Worm (Caenorhabditis elegans) whole organism, L2 larva: Measurements from ENCODE around the gene pepm-1.
A peak's percentile ranks its signal among the peaks of the same experiment; 100 is the strongest.

Experiments
- C34F6.9 ChIP-seq: fragments of 150-350 bp; optimal IDR thresholded peaks from 2 replicates; lab custom pipeline; 2014; ENCODE audit warnings: missing biosample characterization, missing genetic modification characterization
- R02D3.7 ChIP-seq: fragments of 150-350 bp; optimal IDR thresholded peaks from 2 replicates; lab custom pipeline; 2014; ENCODE audit warnings: missing biosample characterization, missing genetic modification characterization
- Y55F3AM.14 ChIP-seq: fragments of 200-800 bp; sonication (Bioruptor generic); optimal IDR thresholded peaks from 2 replicates; lab custom pipeline; 2018; ENCODE audit warnings: mild to moderate bottlenecking, missing genetic modification characterization, missing compliant biosample characterization
- ZK546.5 ChIP-seq: sonication (generic microtip); optimal IDR thresholded peaks from 2 replicates; lab custom pipeline; 2017; ENCODE audit warnings: missing biosample characterization, missing genetic modification characterization
- alr-1 ChIP-seq: fragments of 150-350 bp; optimal IDR thresholded peaks from 2 replicates; lab custom pipeline; 2014; ENCODE audit warnings: missing biosample characterization, missing genetic modification characterization
- aly-2 ChIP-seq: fragments of 150-350 bp; optimal IDR thresholded peaks from 2 replicates; lab custom pipeline; 2014; ENCODE audit warnings: missing biosample characterization, missing genetic modification characterization
- ama-1 ChIP-seq: fragments of 150-350 bp; optimal IDR thresholded peaks from 2 replicates; lab custom pipeline; 2018; ENCODE audit warnings: inconsistent platforms
- blmp-1 ChIP-seq: sonication (generic microtip); optimal IDR thresholded peaks from 2 replicates; lab custom pipeline; 2017; ENCODE audit warnings: missing genetic modification characterization, mild to moderate bottlenecking, missing compliant biosample characterization, antibody characterized with exemption, moderate library complexity; ENCODE audit not compliant: insufficient read depth
- ceh-16 ChIP-seq: fragments of 150-350 bp; optimal IDR thresholded peaks from 2 replicates; lab custom pipeline; 2014; ENCODE audit warnings: missing biosample characterization, missing genetic modification characterization
- ceh-82 ChIP-seq: fragments of 150-350 bp; optimal IDR thresholded peaks from 2 replicates; lab custom pipeline; 2014; ENCODE audit warnings: missing biosample characterization, missing genetic modification characterization
- crh-2 ChIP-seq: sonication (generic microtip); optimal IDR thresholded peaks from 2 replicates; lab custom pipeline; 2017; ENCODE audit warnings: missing biosample characterization, missing genetic modification characterization
- egl-27 ChIP-seq: sonication (generic microtip); optimal IDR thresholded peaks from 3 replicates; lab custom pipeline; 2017; ENCODE audit warnings: missing biosample characterization, missing genetic modification reagents, missing genetic modification characterization
- elt-1 ChIP-seq: fragments of 150-350 bp; optimal IDR thresholded peaks from 2 replicates; lab custom pipeline; 2014; ENCODE audit warnings: missing biosample characterization, missing genetic modification characterization
- fos-1 ChIP-seq: fragments of 150-350 bp; optimal IDR thresholded peaks from 2 replicates; lab custom pipeline; 2014; ENCODE audit warnings: missing biosample characterization, missing genetic modification characterization
- gmeb-1 ChIP-seq: fragments of 150-350 bp; optimal IDR thresholded peaks from 2 replicates; lab custom pipeline; 2014; ENCODE audit warnings: missing biosample characterization, missing genetic modification characterization
- lin-11 ChIP-seq: fragments of 150-350 bp; sonication (generic microtip); optimal IDR thresholded peaks from 2 replicates; lab custom pipeline; 2014; ENCODE audit warnings: missing biosample characterization, missing genetic modification characterization, inconsistent platforms, mixed read lengths
- lin-13 ChIP-seq: fragments of 150-350 bp; optimal IDR thresholded peaks from 2 replicates; lab custom pipeline; 2014; ENCODE audit warnings: missing biosample characterization, missing genetic modification reagents, missing genetic modification characterization
- lin-39 ChIP-seq: fragments of 150-350 bp; optimal IDR thresholded peaks from 2 replicates; lab custom pipeline; 2014; ENCODE audit warnings: missing biosample characterization, missing genetic modification reagents, missing genetic modification characterization
- lsy-2 ChIP-seq, 2 experiments: fragments of 150-350 bp in 1 of 2; sonication (generic microtip) in 1 of 2; optimal IDR thresholded peaks; 2 replicates each; lab custom pipeline; 2014 to 2017; ENCODE audit warnings: missing biosample characterization in 2 of 2, missing genetic modification characterization in 2 of 2
- mab-5 ChIP-seq: fragments of 150-350 bp; optimal IDR thresholded peaks from 2 replicates; lab custom pipeline; 2014; ENCODE audit warnings: missing biosample characterization, missing genetic modification characterization
- mbf-1 ChIP-seq: sonication (generic microtip); optimal IDR thresholded peaks from 2 replicates; lab custom pipeline; 2017; ENCODE audit warnings: missing biosample characterization, missing genetic modification characterization
- nhr-10 ChIP-seq: sonication (generic microtip); optimal IDR thresholded peaks from 2 replicates; lab custom pipeline; 2017; ENCODE audit warnings: missing biosample characterization, missing genetic modification characterization
- nhr-11 ChIP-seq: fragments of 150-350 bp; optimal IDR thresholded peaks from 2 replicates; lab custom pipeline; 2014; ENCODE audit warnings: missing biosample characterization, missing genetic modification characterization
- nhr-12 ChIP-seq: fragments of 150-350 bp; optimal IDR thresholded peaks from 2 replicates; lab custom pipeline; 2014; ENCODE audit warnings: missing biosample characterization, missing genetic modification characterization
- nhr-129 ChIP-seq: fragments of 150-350 bp; optimal IDR thresholded peaks from 2 replicates; lab custom pipeline; 2014; ENCODE audit warnings: missing biosample characterization, missing genetic modification characterization
- nhr-21 ChIP-seq: fragments of 150-350 bp; optimal IDR thresholded peaks from 2 replicates; lab custom pipeline; 2014; ENCODE audit warnings: missing biosample characterization, missing genetic modification characterization
- nhr-23 ChIP-seq: fragments of 150-350 bp; optimal IDR thresholded peaks from 2 replicates; lab custom pipeline; 2014; ENCODE audit warnings: missing biosample characterization, missing genetic modification reagents, missing genetic modification characterization
- nhr-237 ChIP-seq: fragments of 150-350 bp; optimal IDR thresholded peaks from 2 replicates; lab custom pipeline; 2014; ENCODE audit warnings: missing biosample characterization, missing genetic modification characterization
- nhr-25 ChIP-seq: fragments of 150-350 bp; sonication (generic microtip); optimal IDR thresholded peaks from 3 replicates; lab custom pipeline; 2014; ENCODE audit warnings: missing biosample characterization, missing genetic modification characterization
- nhr-6 ChIP-seq: fragments of 150-350 bp; optimal IDR thresholded peaks from 2 replicates; lab custom pipeline; 2014; ENCODE audit warnings: missing biosample characterization, missing genetic modification characterization
- nhr-77 ChIP-seq: fragments of 150-350 bp; optimal IDR thresholded peaks from 2 replicates; lab custom pipeline; 2014; ENCODE audit warnings: missing biosample characterization, missing genetic modification characterization
- peb-1 ChIP-seq: fragments of 150-350 bp; optimal IDR thresholded peaks from 2 replicates; lab custom pipeline; 2014; ENCODE audit warnings: missing biosample characterization, missing genetic modification characterization
- sem-4 ChIP-seq: fragments of 150-350 bp; optimal IDR thresholded peaks from 2 replicates; lab custom pipeline; 2014; ENCODE audit warnings: missing biosample characterization, missing genetic modification reagents, missing genetic modification characterization
- skn-1 ChIP-seq: sonication (generic microtip); optimal IDR thresholded peaks from 2 replicates; lab custom pipeline; 2017; ENCODE audit warnings: missing biosample characterization, missing genetic modification characterization
- sma-3 ChIP-seq: sonication (generic microtip); optimal IDR thresholded peaks from 2 replicates; lab custom pipeline; 2016; ENCODE audit warnings: missing genetic modification reagents, missing genetic modification characterization, missing compliant biosample characterization
- sma-9 ChIP-seq, 2 experiments: fragments of 150-350 bp in 1 of 2; sonication (generic microtip) in 1 of 2; optimal IDR thresholded peaks; 2 replicates each; lab custom pipeline; 2014 to 2016; ENCODE audit warnings: missing genetic modification characterization in 2 of 2, mild to moderate bottlenecking in 1 of 2, missing biosample characterization in 1 of 2, missing compliant biosample characterization in 1 of 2, missing genetic modification reagents in 1 of 2, moderate library complexity in 1 of 2
- unc-39 ChIP-seq: fragments of 150-350 bp; optimal IDR thresholded peaks from 2 replicates; lab custom pipeline; 2014; ENCODE audit warnings: missing biosample characterization, missing genetic modification characterization
- unc-55 ChIP-seq: fragments of 150-350 bp; sonication (generic microtip); optimal IDR thresholded peaks from 3 replicates; lab custom pipeline; 2014; ENCODE audit warnings: missing biosample characterization, missing genetic modification reagents, missing genetic modification characterization
- unc-62 ChIP-seq: fragments of 150-350 bp; optimal IDR thresholded peaks from 2 replicates; lab custom pipeline; 2014; ENCODE audit warnings: missing biosample characterization, missing genetic modification reagents, missing genetic modification characterization
- zag-1 ChIP-seq: fragments of 150-350 bp; optimal IDR thresholded peaks from 2 replicates; lab custom pipeline; 2014; ENCODE audit warnings: missing biosample characterization, missing genetic modification characterization
- ztf-1 ChIP-seq: fragments of 200-800 bp; sonication (Bioruptor generic); conservative IDR thresholded peaks from 2 replicates; pipeline ENCODE4 v1.3.6; 2022; ENCODE audit warnings: missing genetic modification characterization, missing compliant biosample characterization
- ztf-11 ChIP-seq: sonication (generic microtip); optimal IDR thresholded peaks from 2 replicates; lab custom pipeline; 2017; ENCODE audit warnings: missing biosample characterization, missing genetic modification characterization
- ztf-4 ChIP-seq: fragments of 150-350 bp; optimal IDR thresholded peaks from 2 replicates; lab custom pipeline; 2014; ENCODE audit warnings: missing biosample characterization, missing genetic modification characterization

pepm-1 gene

DNA sequence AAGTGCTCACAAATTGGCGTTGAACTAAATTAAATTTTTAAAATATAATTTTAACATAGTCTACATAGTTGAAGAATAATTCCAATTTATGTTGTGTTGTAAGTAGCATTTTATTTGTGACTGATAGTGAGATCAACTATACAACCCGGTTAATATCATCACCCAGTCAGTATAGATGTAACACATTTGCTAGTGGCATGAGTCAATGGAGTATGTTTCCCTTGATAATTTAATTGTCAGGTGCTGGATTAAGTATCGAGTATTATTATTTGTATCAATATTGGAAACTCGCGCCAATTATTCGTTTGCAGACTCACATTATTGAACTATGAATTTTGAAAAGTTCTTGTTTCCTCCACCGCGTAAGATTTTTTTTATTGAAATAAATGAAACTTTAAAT is 6.0 kb downstream of the pepm-1 start, which contains the start of gene srm-5:
TSS of gene srm-5 (plus strand) at position 301 of the 400 bp plus-strand sequence.
- no peak for TF ChIP-seq lsy-2 (tag; optimal IDR thresholded peaks at IDR 0.05; lab: Kevin White, UChicago)
- TF ChIP-seq Y55F3AM.14, result no peak
- no peak for TF ChIP-seq zag-1 (tag; lab: Kevin White, UChicago)
- no peak for TF ChIP-seq nhr-10 (tag; lab: Kevin White, UChicago)
- TF ChIP-seq R02D3.7 (tag; lab: Kevin White, UChicago), result no peak
- no peak for TF ChIP-seq blmp-1 (tag; lab: Kevin White, UChicago)
- no peak for TF ChIP-seq crh-2
- no peak for TF ChIP-seq nhr-6 (tag; lab: Kevin White, UChicago)
- TF ChIP-seq unc-62 (GFP tag; lab: Kevin White, UChicago), result no peak

DNA sequence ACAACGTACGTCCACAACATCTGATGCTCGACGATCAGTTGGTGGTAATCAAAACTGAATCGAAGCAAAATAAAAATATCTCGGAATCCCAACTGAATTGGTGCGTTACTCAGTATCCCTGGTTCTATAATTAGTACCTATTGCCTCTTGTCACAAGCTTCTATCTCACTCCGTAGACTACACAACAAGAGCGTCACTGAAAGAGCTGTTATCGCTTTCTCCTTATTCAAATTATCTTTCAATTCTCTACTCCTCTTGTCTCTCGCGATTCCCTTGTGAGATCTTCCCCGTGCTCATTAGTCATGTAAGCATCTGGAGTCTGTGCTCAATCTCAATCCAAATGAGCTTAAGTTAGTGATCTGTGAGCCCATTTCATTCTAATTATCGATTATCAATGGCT is 7.7 kb downstream of the pepm-1 start, which contains the start of gene srm-6:
TSS of gene srm-6 (plus strand) at position 301 of the 400 bp plus-strand sequence.
- TF ChIP-seq nhr-129 (tag; lab: Kevin White, UChicago), result no peak
- no peak for TF ChIP-seq egl-27
- TF ChIP-seq sma-3, result no peak
- no peak for TF ChIP-seq sem-4 (tag; lab: Kevin White, UChicago)
- no peak for TF ChIP-seq ztf-1
- no peak for TF ChIP-seq lin-11
- no peak for TF ChIP-seq aly-2 (tag; lab: Kevin White, UChicago)
- TF ChIP-seq skn-1 (tag; lab: Kevin White, UChicago), result no peak
- TF ChIP-seq nhr-25 (tag; lab: Kevin White, UChicago), result no peak
- TF ChIP-seq C34F6.9 (tag; lab: Kevin White, UChicago), result no peak
- TF ChIP-seq blmp-1 (tag; lab: Kevin White, UChicago), result no peak
- no peak for TF ChIP-seq nhr-77
- TF ChIP-seq nhr-6 (tag; lab: Kevin White, UChicago), result no peak
- TF ChIP-seq ama-1 (lab: Kevin White, UChicago), result no peak
- no peak for TF ChIP-seq nhr-10 (tag; lab: Kevin White, UChicago)
- TF ChIP-seq nhr-21 (tag; lab: Kevin White, UChicago), result no peak
- TF ChIP-seq unc-55, result no peak
- TF ChIP-seq lsy-2 (tag; optimal IDR thresholded peaks at IDR 0.05; lab: Kevin White, UChicago), result no peak

DNA sequence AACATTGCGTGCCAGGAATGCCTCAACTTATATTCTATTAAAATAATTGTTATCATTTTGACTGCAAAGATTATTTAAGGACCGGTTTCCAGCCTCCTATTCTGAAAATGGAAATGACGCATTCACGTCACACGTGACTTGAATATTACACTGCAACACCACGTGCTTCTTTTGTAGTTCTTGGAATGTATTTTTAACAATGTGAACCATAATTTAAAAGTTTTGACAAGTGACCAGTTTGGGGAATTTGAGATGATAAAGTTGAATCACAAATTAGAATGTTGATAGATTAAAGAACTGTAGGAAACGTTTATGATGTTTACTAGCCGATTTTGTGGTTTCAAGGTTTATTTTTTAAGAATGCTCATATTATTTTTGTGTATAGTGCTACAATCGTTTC is 12.8 kb downstream of the pepm-1 start, which contains the start of gene F47B8.10:
TSS of gene F47B8.10 (plus strand) at position 301 of the 400 bp plus-strand sequence.
- TF ChIP-seq R02D3.7 (tag; lab: Kevin White, UChicago) (no peak), unc-39 (tag; lab: Kevin White, UChicago) (no peak), mbf-1 (no peak), ztf-11 (tag; lab: Kevin White, UChicago) (no peak), peb-1 (no peak), sma-9 (GFP tag; optimal IDR thresholded peaks at IDR 0.05; lab: Kevin White, UChicago) (no peak), sma-9 (tag; optimal IDR thresholded peaks at IDR 0.05; lab: Kevin White, UChicago) (no peak), ztf-1 (no peak), ztf-4 (tag; lab: Kevin White, UChicago) (no peak), nhr-12 (tag; lab: Kevin White, UChicago) (no peak), nhr-237 (tag; lab: Kevin White, UChicago) (no peak), sma-3 (no peak), lin-13 (GFP tag; lab: Kevin White, UChicago) (no peak), elt-1 (no peak), nhr-23 (tag; lab: Kevin White, UChicago) (no peak), ceh-16 (tag; lab: Kevin White, UChicago) (no peak), ZK546.5 (tag; lab: Kevin White, UChicago) (no peak)
- TF ChIP-seq, all 48 proteins: peak for 0

DNA sequence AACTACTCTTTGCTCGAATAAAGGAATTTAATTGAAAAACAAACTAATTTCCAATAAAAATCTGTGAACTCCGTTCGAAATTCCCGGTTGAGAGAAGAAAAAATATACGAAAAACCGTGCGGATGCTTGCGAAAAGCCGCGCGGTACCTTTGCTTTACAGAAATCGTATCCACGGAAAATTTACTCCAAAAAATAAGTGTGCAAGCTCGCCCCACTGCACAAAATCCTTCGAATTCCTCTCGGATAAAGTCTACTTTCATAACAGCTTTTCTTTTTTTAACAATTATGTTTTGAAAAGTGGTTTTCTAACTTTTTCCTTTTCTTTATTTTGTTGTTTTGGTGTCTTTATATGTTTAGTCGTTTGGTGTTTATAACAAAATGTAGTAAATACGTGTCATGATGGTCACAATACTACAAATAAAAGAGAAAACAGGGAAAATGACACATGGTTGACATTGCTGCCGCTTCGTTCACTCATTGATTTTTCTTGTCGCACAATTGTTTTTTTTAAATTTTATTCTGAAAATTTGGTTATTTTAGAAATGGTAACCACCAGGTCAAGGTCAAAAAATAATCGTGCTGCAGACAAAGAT is 18.4 kb downstream of the pepm-1 start, which contains the start of gene cept-2:
TSS of gene cept-2 (plus strand) at position 533 of the 593 bp plus-strand sequence.
- peak; percentile 88 for TF ChIP-seq mab-5 (tag; lab: Kevin White, UChicago)
- no peak for TF ChIP-seq mbf-1
- no peak for TF ChIP-seq nhr-12 (tag; lab: Kevin White, UChicago)
- TF ChIP-seq skn-1 (tag; lab: Kevin White, UChicago), result peak; percentile 86
- peak; percentile 80 to 96 for TF ChIP-seq lsy-2 (tag; optimal IDR thresholded peaks at IDR 0.05; lab: Kevin White, UChicago)
- TF ChIP-seq blmp-1 (tag; lab: Kevin White, UChicago), result peak; percentile 87
- no peak for TF ChIP-seq unc-39 (tag; lab: Kevin White, UChicago)
- TF ChIP-seq lin-11, result peak; percentile 96
- TF ChIP-seq unc-62 (GFP tag; lab: Kevin White, UChicago), result no peak
- no peak for TF ChIP-seq aly-2 (tag; lab: Kevin White, UChicago)
- TF ChIP-seq ama-1 (lab: Kevin White, UChicago), result peak; percentile 53
- peak; percentile 72 for TF ChIP-seq egl-27
- no peak for TF ChIP-seq nhr-11 (tag; lab: Kevin White, UChicago)
- TF ChIP-seq nhr-77, result peak; percentile 66
- TF ChIP-seq crh-2, result peak; percentile 94
- TF ChIP-seq peb-1, result no peak
- no peak for TF ChIP-seq nhr-25 (tag; lab: Kevin White, UChicago)
- peak; percentile 29 for TF ChIP-seq ZK546.5 (tag; lab: Kevin White, UChicago)
- peak; percentile 76 for TF ChIP-seq fos-1 (tag; lab: Kevin White, UChicago)
- TF ChIP-seq elt-1, result no peak
- no peak for TF ChIP-seq ztf-1
- TF ChIP-seq lin-39, result no peak
- peak; percentile 100 for TF ChIP-seq unc-55
- peak; percentile 75 for TF ChIP-seq ceh-82
- TF ChIP-seq sem-4 (tag; lab: Kevin White, UChicago), result peak; percentile 95
- TF ChIP-seq nhr-21 (tag; lab: Kevin White, UChicago), result peak; percentile 91
- peak; percentile 56 for TF ChIP-seq zag-1 (tag; lab: Kevin White, UChicago)
- peak; percentile 88 for TF ChIP-seq gmeb-1 (tag; lab: Kevin White, UChicago)
- TF ChIP-seq alr-1 (tag; lab: Kevin White, UChicago), result no peak
